Worm (Caenorhabditis elegans) whole organism, L3 larva: ENCODE measurements around the gene K07B1.4.

ENCODE experiments used
- aly-2 ChIP-seq: fragments of 150-350 bp; optimal IDR thresholded peaks from 2 replicates; lab custom pipeline; 2014; ENCODE audit warnings: missing biosample characterization, missing genetic modification characterization
- ama-1 ChIP-seq: fragments of 150-350 bp; optimal IDR thresholded peaks from 2 replicates; lab custom pipeline; 2018
- ceh-82 ChIP-seq: fragments of 150-350 bp; optimal IDR thresholded peaks from 2 replicates; lab custom pipeline; 2014; ENCODE audit warnings: missing biosample characterization, missing genetic modification characterization
- elt-1 ChIP-seq: fragments of 150-350 bp; optimal IDR thresholded peaks from 2 replicates; lab custom pipeline; 2014; ENCODE audit warnings: missing biosample characterization, missing genetic modification characterization
- elt-3 ChIP-seq, 3 experiments: fragments of 150-350 bp in 1 of 3; sonication (generic microtip) in 2 of 3; optimal IDR thresholded peaks; 2 replicates in 2 of 3; 4 replicates in 1 of 3; lab custom pipeline; 2014 to 2017; ENCODE audit warnings: missing biosample characterization in 3 of 3, missing genetic modification characterization in 3 of 3
- lin-15B ChIP-seq: fragments of 150-350 bp; optimal IDR thresholded peaks from 2 replicates; lab custom pipeline; 2014; ENCODE audit warnings: missing biosample characterization, missing genetic modification characterization
- nhr-237 ChIP-seq: fragments of 150-350 bp; optimal IDR thresholded peaks from 2 replicates; lab custom pipeline; 2014; ENCODE audit warnings: missing biosample characterization, missing genetic modification characterization
- nhr-43 ChIP-seq: sonication (generic microtip); optimal IDR thresholded peaks from 2 replicates; lab custom pipeline; 2016; ENCODE audit warnings: mild to moderate bottlenecking, missing genetic modification characterization, missing compliant biosample characterization; ENCODE audit not compliant: poor library complexity, severe bottlenecking
- sea-2 ChIP-seq: fragments of 150-350 bp; sonication (generic microtip); optimal IDR thresholded peaks from 4 replicates; lab custom pipeline; 2014; ENCODE audit warnings: missing biosample characterization, missing genetic modification reagents, missing genetic modification characterization
- snpc-4 ChIP-seq: fragments of 150-350 bp; optimal IDR thresholded peaks from 2 replicates; lab custom pipeline; 2014; ENCODE audit warnings: missing biosample characterization, missing genetic modification characterization
- tbx-2 ChIP-seq: sonication (generic microtip); optimal IDR thresholded peaks from 2 replicates; lab custom pipeline; 2016; ENCODE audit warnings: mild to moderate bottlenecking, missing genetic modification characterization, missing compliant biosample characterization

DNA sequence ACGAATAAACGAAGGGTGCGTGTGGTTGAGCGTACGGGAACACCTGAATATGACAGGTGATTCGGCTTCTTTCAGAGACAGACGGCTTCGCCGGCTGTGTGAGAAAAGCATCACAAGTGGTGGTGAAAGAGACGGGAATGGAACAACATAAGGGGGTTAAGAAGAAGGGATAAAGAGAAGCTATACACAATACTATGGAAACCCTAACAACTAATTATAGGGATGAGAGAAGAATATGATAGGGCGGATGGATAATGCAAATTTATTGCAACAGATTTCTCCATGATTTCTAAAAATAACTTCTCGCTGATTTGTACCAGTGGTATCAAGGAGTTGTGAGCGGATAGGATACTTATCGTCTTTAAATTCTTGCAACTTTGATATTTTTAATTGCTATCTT lies 46.7 kb upstream of the K07B1.4 start, which contains the start of gene hlh-10:
- no peak for TF ChIP-seq nhr-237 (tag; lab: Kevin White, UChicago)
- no peak for TF ChIP-seq sea-2 (GFP tag; lab: Kevin White, UChicago)
- TF ChIP-seq elt-1: no peak
- TF ChIP-seq aly-2 (tag; lab: Kevin White, UChicago): no peak
- TF ChIP-seq tbx-2 (tag; lab: Kevin White, UChicago): no peak
- TF ChIP-seq ama-1: no peak
- no peak for TF ChIP-seq ceh-82 (tag; lab: Kevin White, UChicago)
- no peak for TF ChIP-seq snpc-4 (tag; lab: Kevin White, UChicago)
- TF ChIP-seq elt-3 (tag; optimal IDR thresholded peaks at IDR 0.05; lab: Kevin White, UChicago): no peak
- TF ChIP-seq nhr-43 (tag; lab: Kevin White, UChicago): no peak
- TF ChIP-seq lin-15B: no peak
